Worm (Caenorhabditis elegans): ENCODE measurements around the gene C05C9.3.
A peak's percentile ranks its signal among the peaks of the same experiment; 100 is the strongest.

C05C9.3 gene

DNA sequence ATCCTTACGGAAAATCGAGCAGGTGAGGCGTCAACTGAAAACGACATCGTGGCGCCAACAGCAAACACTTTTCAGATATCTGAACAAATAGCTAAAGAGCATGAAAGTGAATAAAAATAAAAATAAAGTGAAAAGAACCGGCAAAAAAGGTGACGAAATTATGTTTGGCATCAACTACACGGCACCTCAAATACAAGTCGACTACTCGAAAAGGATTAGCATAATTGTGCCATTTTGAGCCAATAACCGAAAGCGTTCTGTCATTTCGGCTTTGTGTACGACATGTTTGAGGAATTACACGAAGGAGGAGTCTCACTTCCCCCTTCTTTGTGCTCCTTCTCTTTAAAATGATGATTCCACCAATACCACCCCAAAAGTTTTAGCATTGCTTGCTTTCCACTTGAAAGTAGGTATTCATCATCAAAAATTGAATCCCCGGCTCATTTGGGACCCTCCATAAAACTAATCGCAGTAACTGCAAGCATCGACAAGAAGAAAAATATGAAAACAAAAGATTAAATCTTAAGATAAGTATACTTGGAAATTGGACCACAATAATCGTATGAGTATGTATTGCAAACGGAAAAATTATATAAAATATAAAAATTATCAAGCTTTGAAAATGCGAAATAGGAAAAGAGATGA lies 17.7 kb downstream of the C05C9.3 start:
- TF ChIP-seq nhr-10 (tag; optimal IDR thresholded peaks at IDR 0.05): no peak
- no peak for TF ChIP-seq peb-1 (tag; optimal IDR thresholded peaks at IDR 0.05)
- TF ChIP-seq unc-55 (GFP tag; optimal IDR thresholded peaks at IDR 0.05): peak; percentile 64
- peak; percentile 64 for TF ChIP-seq alr-1 (tag; optimal IDR thresholded peaks at IDR 0.05)
- TF ChIP-seq nhr-23 (tag; optimal IDR thresholded peaks at IDR 0.05): no peak
- TF ChIP-seq mbf-1 (tag; optimal IDR thresholded peaks at IDR 0.05): no peak
- no peak for TF ChIP-seq ceh-16 (tag; optimal IDR thresholded peaks at IDR 0.05)
- no peak for TF ChIP-seq gmeb-1 (tag; optimal IDR thresholded peaks at IDR 0.05)
- peak; percentile 72 for TF ChIP-seq mab-5 (tag; optimal IDR thresholded peaks at IDR 0.05)

DNA sequence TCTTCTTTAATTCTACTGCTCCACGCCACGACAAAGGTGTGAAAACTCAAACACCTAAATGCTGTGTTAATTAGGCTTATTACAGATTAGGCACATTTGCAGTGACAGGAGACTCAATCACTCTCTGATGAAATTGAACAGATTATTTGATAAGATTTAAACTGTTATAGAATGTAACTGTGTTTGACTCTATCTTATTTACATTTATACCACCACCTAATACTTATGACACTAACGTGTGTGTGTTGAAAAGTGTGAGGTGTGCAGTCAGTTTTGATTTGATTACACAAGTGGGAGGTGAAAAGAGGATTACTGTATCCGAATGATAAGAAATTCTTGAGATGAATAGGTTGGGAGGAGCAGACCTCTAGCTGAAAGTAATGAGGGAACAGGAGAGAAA lies 20.4 kb downstream of the C05C9.3 start:
- TF ChIP-seq alr-1 (tag; optimal IDR thresholded peaks at IDR 0.05): no peak
- no peak for TF ChIP-seq ceh-16 (tag; optimal IDR thresholded peaks at IDR 0.05)
- no peak for TF ChIP-seq mdl-1 (tag; optimal IDR thresholded peaks at IDR 0.05)
- TF ChIP-seq fos-1 (tag; optimal IDR thresholded peaks at IDR 0.05): peak; percentile 26

DNA sequence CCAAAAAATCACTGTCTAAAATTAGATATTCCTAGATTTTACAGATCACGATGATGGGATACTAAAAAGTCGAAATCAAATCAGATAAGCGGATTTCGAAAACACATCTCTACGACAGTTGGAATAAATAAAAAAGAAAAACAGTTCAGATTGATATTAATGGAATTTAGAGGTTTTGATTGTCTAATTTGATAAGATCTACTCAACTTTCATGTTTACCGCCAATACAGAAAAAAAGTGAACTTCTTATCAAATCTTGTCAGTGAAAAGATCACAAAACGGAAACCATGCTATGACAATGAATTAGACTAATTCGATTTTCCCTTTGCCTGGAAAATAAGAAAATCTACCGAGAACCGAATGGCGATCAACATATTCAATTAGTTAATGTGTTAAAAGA lies 26.4 kb downstream of the C05C9.3 start:
- TF ChIP-seq nhr-23 (tag; optimal IDR thresholded peaks at IDR 0.05) (no peak), ama-1 (optimal IDR thresholded peaks at IDR 0.05) (no peak), lin-13 (GFP tag; optimal IDR thresholded peaks at IDR 0.05) (no peak), unc-39 (tag; optimal IDR thresholded peaks at IDR 0.05) (no peak), nhr-6 (tag; optimal IDR thresholded peaks at IDR 0.05) (no peak), mab-5 (tag; optimal IDR thresholded peaks at IDR 0.05) (no peak), dmd-4 (tag; optimal IDR thresholded peaks at IDR 0.05) (no peak), ceh-16 (tag; optimal IDR thresholded peaks at IDR 0.05) (no peak), nhr-25 (tag; optimal IDR thresholded peaks at IDR 0.05) (no peak), aly-2 (tag; optimal IDR thresholded peaks at IDR 0.05) (no peak), lin-39 (tag; optimal IDR thresholded peaks at IDR 0.05) (no peak), nhr-10 (tag; optimal IDR thresholded peaks at IDR 0.05) (no peak), gmeb-1 (tag; optimal IDR thresholded peaks at IDR 0.05) (no peak), snpc-4 (tag; optimal IDR thresholded peaks at IDR 0.05) (no peak), ZK546.5 (tag; optimal IDR thresholded peaks at IDR 0.05) (no peak)

DNA sequence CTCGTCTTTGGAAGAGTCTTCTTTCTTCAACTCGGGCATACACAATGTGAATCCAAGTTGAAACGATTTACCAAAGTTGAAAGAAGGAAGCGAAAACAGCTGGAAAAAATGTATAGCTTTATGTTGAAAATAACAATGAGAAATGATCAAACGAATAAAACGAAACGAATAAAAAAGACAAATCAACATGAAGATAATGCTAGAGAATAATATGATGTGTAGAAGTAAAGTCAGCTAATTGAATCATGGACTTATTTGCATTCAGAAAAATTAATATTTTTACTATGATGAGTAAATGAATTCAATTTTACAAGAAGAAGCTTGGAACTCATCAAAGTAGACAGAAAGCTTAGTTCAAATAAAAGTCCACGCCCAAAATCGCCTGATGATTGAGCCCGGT lies 27.1 kb downstream of the C05C9.3 start, which contains the start of gene alr-1:
alr-1 (minus strand) TSS at position 101 of the 400 bp plus-strand sequence.
- TF ChIP-seq nhr-10 (tag; optimal IDR thresholded peaks at IDR 0.05) (no peak), dmd-4 (tag; optimal IDR thresholded peaks at IDR 0.05) (no peak), egl-27 (tag; optimal IDR thresholded peaks at IDR 0.05) (no peak), ztf-4 (tag; optimal IDR thresholded peaks at IDR 0.05) (no peak), mbf-1 (tag; optimal IDR thresholded peaks at IDR 0.05) (no peak)

DNA sequence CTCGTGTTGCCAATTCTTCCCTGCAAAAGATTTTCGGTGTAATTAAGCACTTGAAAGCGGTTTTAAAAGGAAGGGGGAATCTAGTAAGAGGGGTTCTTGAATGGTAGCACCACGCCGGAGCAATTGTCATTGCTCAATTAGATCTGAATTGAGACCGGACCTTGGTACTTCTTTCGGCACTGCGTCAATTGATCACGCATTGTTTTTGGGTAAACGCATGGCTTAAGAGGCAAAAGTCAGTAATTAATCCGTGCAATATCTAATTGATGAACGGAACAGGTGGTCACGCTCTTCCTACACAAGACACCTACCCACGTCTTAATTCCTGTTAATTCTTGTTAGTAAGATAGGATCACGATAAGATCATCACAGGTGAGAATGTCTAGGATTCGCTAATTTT lies 28.6 kb downstream of the C05C9.3 start:
- TF ChIP-seq sem-4 (tag; optimal IDR thresholded peaks at IDR 0.05) (no peak), skn-1 (tag; optimal IDR thresholded peaks at IDR 0.05) (no peak), nhr-12 (tag; optimal IDR thresholded peaks at IDR 0.05) (no peak)

DNA sequence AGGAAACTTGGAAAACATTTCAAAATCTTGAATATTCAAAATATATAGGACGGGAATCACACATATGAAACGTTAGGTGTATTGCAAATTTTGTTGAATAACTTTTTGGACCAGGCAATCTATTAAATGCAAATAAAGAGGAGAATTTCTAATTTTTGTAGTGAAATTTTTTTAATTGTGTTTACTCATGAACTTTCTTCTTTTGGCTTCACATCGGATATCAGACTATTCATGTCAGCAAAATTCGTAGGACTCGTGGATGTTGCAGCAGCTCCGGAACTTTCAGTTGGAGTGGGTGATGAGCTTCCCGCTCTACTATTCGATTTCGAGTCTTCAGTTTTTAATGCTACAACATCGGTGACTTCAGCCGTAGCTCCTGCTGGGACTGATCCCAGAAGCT lies 30.2 kb downstream of the C05C9.3 start:
- TF ChIP-seq nhr-77 (tag; optimal IDR thresholded peaks at IDR 0.05): no peak
- TF ChIP-seq lsy-2 (tag; optimal IDR thresholded peaks at IDR 0.05): no peak

DNA sequence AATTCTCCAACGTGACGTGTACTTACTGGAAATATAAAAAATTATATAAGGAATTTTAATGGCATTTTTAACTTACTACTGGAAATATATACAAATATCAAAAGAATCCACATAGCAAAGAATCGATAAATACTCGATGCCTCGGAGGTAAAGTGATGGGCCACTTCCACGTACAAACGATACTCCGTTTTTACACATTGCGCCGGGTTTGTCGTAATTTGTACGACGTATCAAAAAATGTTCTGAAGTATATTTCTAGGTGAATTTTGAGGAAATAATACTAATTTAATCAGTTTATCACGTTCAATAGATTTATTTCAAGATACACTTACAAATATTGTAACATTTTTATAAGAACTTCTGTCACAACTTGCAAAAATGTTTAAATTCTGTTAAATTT lies 31.8 kb downstream of the C05C9.3 start, which contains the start of gene R08B4.3:
R08B4.3 (minus strand) TSS at position 198 of the 400 bp plus-strand sequence.
- TF ChIP-seq alr-1 (tag; optimal IDR thresholded peaks at IDR 0.05) (peak; percentile 40), gmeb-1 (tag; optimal IDR thresholded peaks at IDR 0.05) (no peak), mbf-1 (tag; optimal IDR thresholded peaks at IDR 0.05) (no peak), elt-1 (tag; optimal IDR thresholded peaks at IDR 0.05) (no peak), lsy-2 (tag; optimal IDR thresholded peaks at IDR 0.05) (no peak), nhr-77 (tag; optimal IDR thresholded peaks at IDR 0.05) (no peak), mdl-1 (tag; optimal IDR thresholded peaks at IDR 0.05) (no peak)

Measured in whole organism, L2 larva.